Worm (Caenorhabditis elegans) whole organism, late embryonic: ENCODE results near the gene ttr-29.

Source experiments
- C08G9.2 ChIP-seq: sonication (generic microtip); optimal IDR thresholded peaks from 2 replicates; lab custom pipeline; 2016; ENCODE audit warnings: mild to moderate bottlenecking, missing genetic modification characterization, moderate library complexity, missing compliant biosample characterization
- F13H6.1 ChIP-seq: sonication (generic microtip); optimal IDR thresholded peaks from 2 replicates; lab custom pipeline; 2016; ENCODE audit warnings: missing genetic modification characterization, missing compliant biosample characterization
- K09A11.1 ChIP-seq: sonication (generic microtip); optimal IDR thresholded peaks from 2 replicates; lab custom pipeline; 2017; ENCODE audit warnings: antibody characterized with exemption, mild to moderate bottlenecking, missing genetic modification characterization, missing compliant biosample characterization; ENCODE audit not compliant: insufficient read depth
- Y22D7AL.16 ChIP-seq: sonication (generic microtip); optimal IDR thresholded peaks from 2 replicates; lab custom pipeline; 2016; ENCODE audit warnings: missing genetic modification characterization, missing compliant biosample characterization
- ahr-1 ChIP-seq: sonication (generic microtip); optimal IDR thresholded peaks from 2 replicates; lab custom pipeline; 2016; ENCODE audit warnings: missing genetic modification characterization, missing compliant biosample characterization
- ceh-14 ChIP-seq: sonication (generic microtip); optimal IDR thresholded peaks from 2 replicates; lab custom pipeline; 2016; ENCODE audit warnings: missing genotype, missing genetic modification characterization, missing compliant biosample characterization
- ceh-19 ChIP-seq: fragments of 200-800 bp; sonication (Bioruptor generic); optimal IDR thresholded peaks from 2 replicates; lab custom pipeline; 2018; ENCODE audit warnings: mild to moderate bottlenecking, missing genetic modification characterization, missing compliant biosample characterization
- ceh-2 ChIP-seq: sonication (generic microtip); optimal IDR thresholded peaks from 2 replicates; lab custom pipeline; 2016; ENCODE audit warnings: missing genotype, missing genetic modification characterization, missing compliant biosample characterization
- ceh-24 ChIP-seq: sonication (generic microtip); optimal IDR thresholded peaks from 2 replicates; lab custom pipeline; 2016; ENCODE audit warnings: mild to moderate bottlenecking, missing genetic modification characterization, missing compliant biosample characterization
- ceh-30 ChIP-seq: fragments of 150-350 bp; optimal IDR thresholded peaks from 2 replicates; lab custom pipeline; 2014; ENCODE audit warnings: missing biosample characterization, missing genetic modification characterization
- ceh-31 ChIP-seq: sonication (generic microtip); optimal IDR thresholded peaks from 2 replicates; lab custom pipeline; 2016; ENCODE audit warnings: missing genetic modification characterization, missing compliant biosample characterization
- ceh-45 ChIP-seq: fragments of 200-800 bp; sonication (Bioruptor generic); IDR thresholded peaks from 2 replicates; pipeline ENCODE4 v1.3.6; 2022; ENCODE audit warnings: missing genetic modification reagents, missing genetic modification characterization, missing compliant biosample characterization
- ceh-48 ChIP-seq: sonication (generic microtip); optimal IDR thresholded peaks from 2 replicates; lab custom pipeline; 2016; ENCODE audit warnings: missing genetic modification characterization, inconsistent platforms, missing compliant biosample characterization
- dve-1 ChIP-seq: sonication (generic microtip); optimal IDR thresholded peaks from 2 replicates; lab custom pipeline; 2017; ENCODE audit warnings: antibody characterized with exemption, mild to moderate bottlenecking, missing genetic modification characterization, missing compliant biosample characterization
- elt-2 ChIP-seq: sonication (generic microtip); optimal IDR thresholded peaks from 2 replicates; lab custom pipeline; 2016; ENCODE audit warnings: missing genetic modification reagents, missing genetic modification characterization, missing compliant biosample characterization
- elt-4 ChIP-seq: sonication (generic microtip); optimal IDR thresholded peaks from 2 replicates; lab custom pipeline; 2016; ENCODE audit warnings: missing genetic modification characterization, missing compliant biosample characterization
- ets-4 ChIP-seq: sonication (generic microtip); optimal IDR thresholded peaks from 2 replicates; lab custom pipeline; 2016; ENCODE audit warnings: missing genetic modification characterization, missing compliant biosample characterization
- fax-1 ChIP-seq: sonication (generic microtip); optimal IDR thresholded peaks from 2 replicates; lab custom pipeline; 2016; ENCODE audit warnings: missing genotype, missing genetic modification characterization, missing compliant biosample characterization
- fkh-10 ChIP-seq: fragments of 150-350 bp; optimal IDR thresholded peaks from 2 replicates; lab custom pipeline; 2014; ENCODE audit warnings: missing biosample characterization, missing genetic modification reagents, missing genetic modification characterization
- gmeb-2 ChIP-seq: sonication (generic microtip); optimal IDR thresholded peaks from 2 replicates; lab custom pipeline; 2016; ENCODE audit warnings: missing genetic modification characterization, inconsistent platforms, missing compliant biosample characterization
- hlh-13 ChIP-seq: fragments of 200-800 bp; sonication (Bioruptor generic); optimal IDR thresholded peaks from 2 replicates; lab custom pipeline; 2018; ENCODE audit warnings: mild to moderate bottlenecking, missing genetic modification characterization, missing compliant biosample characterization
- hlh-8 ChIP-seq: sonication (generic microtip); optimal IDR thresholded peaks from 2 replicates; lab custom pipeline; 2016; ENCODE audit warnings: missing genotype, missing genetic modification characterization, missing compliant biosample characterization
- lim-6 ChIP-seq: sonication (generic microtip); optimal IDR thresholded peaks from 2 replicates; lab custom pipeline; 2016; ENCODE audit warnings: missing genetic modification characterization, missing compliant biosample characterization
- madf-2 ChIP-seq: sonication (generic microtip); optimal IDR thresholded peaks from 2 replicates; lab custom pipeline; 2017; ENCODE audit warnings: missing genetic modification characterization, missing compliant biosample characterization
- mec-3 ChIP-seq: sonication (generic microtip); optimal IDR thresholded peaks from 2 replicates; lab custom pipeline; 2016; ENCODE audit warnings: borderline replicate concordance, missing genetic modification characterization, missing compliant biosample characterization
- nfya-1 ChIP-seq: sonication (generic microtip); optimal IDR thresholded peaks from 2 replicates; lab custom pipeline; 2017; ENCODE audit warnings: missing genetic modification characterization, mild to moderate bottlenecking, missing compliant biosample characterization, antibody characterized with exemption, moderate library complexity
- nhr-11 ChIP-seq: fragments of 150-350 bp; optimal IDR thresholded peaks from 2 replicates; lab custom pipeline; 2014; ENCODE audit warnings: missing biosample characterization, missing genetic modification characterization
- npax-4 ChIP-seq: sonication (generic microtip); optimal IDR thresholded peaks from 2 replicates; lab custom pipeline; 2016; ENCODE audit warnings: missing genetic modification characterization, missing compliant biosample characterization
- pax-1 ChIP-seq: fragments of 150-350 bp; optimal IDR thresholded peaks from 2 replicates; lab custom pipeline; 2014; ENCODE audit warnings: missing biosample characterization, missing genetic modification characterization
- pha-2 ChIP-seq: sonication (generic microtip); optimal IDR thresholded peaks from 2 replicates; lab custom pipeline; 2017; ENCODE audit warnings: mild to moderate bottlenecking, missing genetic modification characterization, missing compliant biosample characterization
- pros-1 ChIP-seq: fragments of 150-350 bp; optimal IDR thresholded peaks from 2 replicates; lab custom pipeline; 2014; ENCODE audit warnings: missing biosample characterization, missing genetic modification reagents, missing genetic modification characterization
- ref-2 ChIP-seq: sonication (generic microtip); optimal IDR thresholded peaks from 2 replicates; lab custom pipeline; 2016; ENCODE audit warnings: missing genetic modification characterization, missing compliant biosample characterization
- rnt-1 ChIP-seq: sonication (generic microtip); optimal IDR thresholded peaks from 2 replicates; lab custom pipeline; 2016; ENCODE audit warnings: missing genetic modification characterization, missing compliant biosample characterization
- sdc-2 ChIP-seq: sonication (generic microtip); optimal IDR thresholded peaks from 2 replicates; lab custom pipeline; 2016; ENCODE audit warnings: missing genotype, missing genetic modification characterization, missing compliant biosample characterization
- sox-2 ChIP-seq: fragments of 200-800 bp; sonication (Bioruptor generic); IDR thresholded peaks from 2 replicates; pipeline ENCODE4 v1.3.6; 2022; ENCODE audit warnings: missing genetic modification reagents, missing genetic modification characterization, missing compliant biosample characterization
- sox-4 ChIP-seq: sonication (generic microtip); optimal IDR thresholded peaks from 2 replicates; lab custom pipeline; 2017; ENCODE audit warnings: mild to moderate bottlenecking, missing genetic modification characterization, inconsistent platforms, missing compliant biosample characterization
- syd-9 ChIP-seq: sonication (generic microtip); optimal IDR thresholded peaks from 2 replicates; lab custom pipeline; 2016; ENCODE audit warnings: mild to moderate bottlenecking, missing genetic modification characterization, moderate library complexity, missing compliant biosample characterization
- ttx-3 ChIP-seq: sonication (generic microtip); optimal IDR thresholded peaks from 2 replicates; lab custom pipeline; 2016; ENCODE audit warnings: missing genetic modification reagents, missing genetic modification characterization, missing compliant biosample characterization
- unc-42 ChIP-seq: sonication (generic microtip); optimal IDR thresholded peaks from 2 replicates; lab custom pipeline; 2016; ENCODE audit warnings: missing genotype, missing genetic modification characterization, missing compliant biosample characterization
- unc-55 ChIP-seq: sonication (generic microtip); optimal IDR thresholded peaks from 2 replicates; lab custom pipeline; 2017; ENCODE audit warnings: missing biosample characterization, missing genetic modification reagents, missing genetic modification characterization

ttr-29 gene

DNA sequence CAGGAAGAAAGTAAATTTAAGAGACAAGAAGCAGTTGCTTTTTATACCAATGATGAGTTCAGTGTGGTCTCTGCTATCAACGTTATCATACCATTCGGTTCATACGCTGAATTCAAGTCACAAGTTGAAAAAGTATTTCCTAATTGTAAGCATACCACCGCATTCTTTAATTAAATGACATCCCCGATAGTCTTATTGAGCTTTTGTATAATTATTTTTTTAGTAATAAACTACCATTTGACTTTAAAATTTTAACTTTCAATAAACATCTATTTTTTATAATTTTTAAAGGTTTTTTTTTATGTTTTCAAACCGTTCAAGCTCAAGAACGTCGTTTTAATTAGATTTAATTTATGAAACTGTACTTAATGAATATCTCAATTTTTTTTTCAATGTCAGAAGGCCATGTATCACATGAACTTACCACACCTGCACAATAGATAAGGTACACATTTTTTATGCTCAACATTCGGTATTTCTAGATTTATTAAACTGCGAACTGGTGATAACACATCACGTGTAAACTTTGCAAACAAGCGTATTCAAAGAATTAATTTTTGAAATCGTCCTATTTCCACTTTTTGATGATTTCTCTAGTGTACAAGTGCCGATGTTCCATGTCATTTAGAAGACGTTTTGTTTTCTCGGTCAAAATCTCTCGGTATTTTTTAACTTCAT is 35.3 kb upstream of the ttr-29 start, which contains the start of gene T16G1.4:
Gene T16G1.4, minus strand, starts transcription at position 51 of the 678 bp plus-strand sequence.
- TF ChIP-seq mec-3 (tag; lab: Kevin White, UChicago) (no peak), madf-2 (no peak), fkh-10 (GFP tag; lab: Kevin White, UChicago) (no peak), unc-42 (no peak), C08G9.2 (tag; lab: Kevin White, UChicago) (no peak)

DNA sequence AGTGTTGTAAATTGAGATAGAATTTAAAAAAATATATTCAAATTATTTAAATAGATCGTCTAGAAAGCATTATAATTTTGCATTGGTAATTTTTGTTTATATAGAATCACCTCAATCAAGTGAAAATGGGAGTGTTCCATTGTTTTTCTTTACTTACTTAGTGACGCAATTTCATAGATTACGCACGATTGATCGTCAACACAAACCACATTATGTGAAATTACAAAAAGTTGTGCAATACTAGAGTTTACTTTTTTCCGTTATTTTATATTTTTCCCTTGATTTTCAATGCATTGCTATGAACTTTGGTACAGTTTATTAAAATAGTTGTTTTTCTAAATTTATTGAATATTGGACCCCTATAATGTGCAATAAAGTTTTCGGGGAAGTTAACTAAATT is 32.8 kb upstream of the ttr-29 start, which contains the start of gene T16G1.5:
Gene T16G1.5, minus strand, starts transcription at position 119 of the 400 bp plus-strand sequence.
- TF ChIP-seq pros-1 (tag; lab: Kevin White, UChicago) (no peak), ceh-48 (tag; lab: Kevin White, UChicago) (no peak), ahr-1 (tag; lab: Kevin White, UChicago) (no peak), npax-4 (tag; lab: Kevin White, UChicago) (no peak), ceh-24 (tag; lab: Kevin White, UChicago) (no peak), ref-2 (tag; lab: Kevin White, UChicago) (no peak), rnt-1 (tag; lab: Kevin White, UChicago) (no peak), elt-4 (no peak), elt-2 (no peak), ets-4 (tag; lab: Kevin White, UChicago) (no peak), sox-2 (GFP tag; lab: Robert Waterston, UW) (no peak), fax-1 (tag; lab: Kevin White, UChicago) (no peak), ttx-3 (tag; lab: Kevin White, UChicago) (no peak), ceh-2 (tag; lab: Kevin White, UChicago) (no peak), gmeb-2 (no peak), ceh-30 (tag; lab: Kevin White, UChicago) (no peak), ceh-31 (no peak), syd-9 (tag; lab: Kevin White, UChicago) (no peak), hlh-13 (no peak), K09A11.1 (no peak)
- TF ChIP-seq, all 69 proteins: peak for 0

DNA sequence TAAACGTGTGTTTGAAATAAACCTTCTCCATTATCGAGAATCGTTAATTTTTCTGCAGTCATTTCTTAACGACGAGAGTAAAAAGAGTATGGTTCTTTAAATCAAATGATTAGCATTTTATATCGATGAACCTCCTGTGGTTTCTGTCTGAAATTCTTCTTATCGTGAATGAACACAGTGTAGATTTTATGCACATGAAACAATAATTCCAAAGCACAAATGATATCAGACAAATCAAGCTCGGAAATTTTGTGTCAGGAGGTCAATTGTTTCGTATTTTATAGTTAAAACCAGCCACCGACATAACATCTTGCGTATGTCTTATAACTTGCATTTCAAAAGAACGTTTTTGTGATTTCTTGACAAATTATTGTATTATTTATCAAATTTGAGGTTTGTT is 30.5 kb upstream of the ttr-29 start, which contains the start of gene T16G1.6:
Gene T16G1.6, minus strand, starts transcription at position 77 of the 400 bp plus-strand sequence.
- TF ChIP-seq mec-3 (tag; lab: Kevin White, UChicago) = no peak
- TF ChIP-seq Y22D7AL.16 = no peak
- TF ChIP-seq ceh-19 = no peak
- no peak for TF ChIP-seq pha-2 (tag; lab: Kevin White, UChicago)
- no peak for TF ChIP-seq K09A11.1
- TF ChIP-seq ceh-14 (tag; lab: Kevin White, UChicago) = no peak
- no peak for TF ChIP-seq unc-55 (GFP tag; lab: Kevin White, UChicago)
- no peak for TF ChIP-seq lim-6 (tag; lab: Kevin White, UChicago)
- no peak for TF ChIP-seq ref-2 (tag; lab: Kevin White, UChicago)
- TF ChIP-seq ceh-45 (GFP tag; lab: Robert Waterston, UW) = no peak
- TF ChIP-seq pax-1 (tag; lab: Kevin White, UChicago) = no peak
- TF ChIP-seq hlh-8 = no peak
- no peak for TF ChIP-seq nfya-1 (tag; lab: Kevin White, UChicago)
- TF ChIP-seq sox-4 (tag; lab: Kevin White, UChicago) = no peak
- no peak for TF ChIP-seq ttx-3 (tag; lab: Kevin White, UChicago)
- TF ChIP-seq sdc-2 (tag; lab: Kevin White, UChicago) = no peak
- no peak for TF ChIP-seq unc-42
- TF ChIP-seq nhr-11 (tag; lab: Kevin White, UChicago) = no peak
- no peak for TF ChIP-seq F13H6.1 (tag; lab: Kevin White, UChicago)
- TF ChIP-seq dve-1 (tag; lab: Kevin White, UChicago) = no peak
